Fruit fly (Drosophila melanogaster): ENCODE measurements around the gene CG17202.

dm6 chr3R:12445468-12445867 lies 22.9 kb downstream of the CG17202 start:
- TF ChIP-seq rn (GFP tag; IDR thresholded peaks at IDR 0.05) (no peak), CG13204 (GFP tag; optimal IDR thresholded peaks at IDR 0.05) (no peak), Ets98B (GFP tag; IDR thresholded peaks at IDR 0.05) (no peak), Snoo (tag; optimal IDR thresholded peaks at IDR 0.05) (no peak), CG17806 (tag; optimal IDR thresholded peaks at IDR 0.05) (no peak), fd96Ca (GFP tag; IDR thresholded peaks at IDR 0.05) (no peak), CG4496 (GFP tag; IDR thresholded peaks at IDR 0.05) (no peak), CG8159 (tag; optimal IDR thresholded peaks at IDR 0.05) (no peak), Pif1B (GFP tag; optimal IDR thresholded peaks at IDR 0.05) (no peak), EcR (GFP tag; optimal IDR thresholded peaks at IDR 0.05) (no peak), CG34367 (tag; optimal IDR thresholded peaks at IDR 0.05) (no peak), CG32121 (GFP tag; IDR thresholded peaks at IDR 0.05) (no peak), CG9948 (tag; optimal IDR thresholded peaks at IDR 0.05) (no peak)
